Fruit fly (Drosophila melanogaster): ENCODE measurements around the gene Coq8.

DNA sequence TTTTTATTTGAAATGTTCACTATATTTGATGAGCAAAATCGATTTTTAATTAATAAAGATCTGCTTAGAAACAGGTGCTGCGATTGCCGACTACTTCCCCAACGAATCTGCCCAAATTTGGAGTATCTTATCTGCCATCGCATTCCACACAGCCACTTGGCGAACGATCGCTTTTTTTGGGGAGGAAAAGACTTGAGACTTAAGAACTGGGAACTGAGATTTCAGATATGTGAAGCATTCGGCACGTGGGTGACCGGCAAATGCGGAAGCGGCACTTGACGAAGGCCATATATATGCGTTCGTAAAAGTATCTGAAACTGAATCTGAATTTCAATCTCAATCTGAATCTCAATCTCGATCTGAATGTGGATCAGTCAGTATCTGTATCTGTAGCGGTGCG, 6.9 kb downstream of the Coq8 start:
- TF ChIP-seq ttk (optimal IDR thresholded peaks at IDR 0.05) (no peak), psq (optimal IDR thresholded peaks at IDR 0.05) (no peak), Sin3A (optimal IDR thresholded peaks at IDR 0.05) (no peak), Myc (optimal IDR thresholded peaks at IDR 0.05) (no peak), insv (optimal IDR thresholded peaks at IDR 0.05) (no peak)
